Worm (Caenorhabditis elegans) whole organism, L4/young adult: ENCODE data around the gene T24E12.3.

Source experiments
- W03F9.2 ChIP-seq: fragments of 150-350 bp; optimal IDR thresholded peaks from 2 replicates; lab custom pipeline; 2014; ENCODE audit warnings: missing biosample characterization, missing genetic modification characterization
- him-1 ChIP-seq: sonication (generic microtip); optimal IDR thresholded peaks from 2 replicates; lab custom pipeline; 2016; ENCODE audit warnings: missing genotype, missing genetic modification reagents, missing genetic modification characterization, missing compliant biosample characterization

DNA sequence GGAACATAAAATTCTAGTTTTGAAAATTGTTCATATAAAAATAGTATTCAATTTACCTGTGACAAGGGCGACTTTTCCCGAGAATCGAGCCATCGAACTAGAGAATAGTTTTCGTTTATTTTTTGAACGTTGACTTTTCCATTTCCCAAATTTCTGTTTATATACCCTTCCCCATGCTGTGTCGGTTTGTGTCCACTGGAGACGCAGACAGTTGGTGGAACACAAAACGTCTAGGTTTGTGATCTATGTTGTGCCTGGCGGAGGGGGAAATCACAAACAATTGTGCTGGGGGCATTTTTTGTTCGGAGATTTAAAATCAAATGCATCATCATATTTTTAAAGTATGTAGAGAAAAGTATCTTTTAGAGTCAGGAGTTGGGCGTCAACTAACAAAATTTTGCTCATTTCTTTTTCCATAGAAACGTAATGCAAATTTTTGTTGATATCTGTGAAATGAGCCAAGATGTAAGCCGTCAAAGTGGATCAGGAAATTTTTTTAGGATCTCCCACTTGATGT is 32.1 kb upstream of the T24E12.3 start, which contains the start of gene nta-1:
- TF ChIP-seq him-1 (no peak), W03F9.2 (tag; lab: Kevin White, UChicago) (no peak)
